Worm (Caenorhabditis elegans) whole organism, late embryonic: ENCODE measurements around the gene Y66C5A.2.

Experiments
- C38D4.7 ChIP-seq: fragments of 200-800 bp; sonication (Bioruptor generic); optimal IDR thresholded peaks from 2 replicates; lab custom pipeline; 2018; ENCODE audit warnings: mild to moderate bottlenecking, missing genetic modification characterization, moderate library complexity, missing compliant biosample characterization
- K02D7.2 ChIP-seq: sonication (generic microtip); optimal IDR thresholded peaks from 2 replicates; lab custom pipeline; 2017; ENCODE audit warnings: mild to moderate bottlenecking, missing genetic modification characterization, missing compliant biosample characterization
- T23F11.4 ChIP-seq: fragments of 200-800 bp; sonication (Bioruptor generic); optimal IDR thresholded peaks from 2 replicates; lab custom pipeline; 2018; ENCODE audit warnings: mild to moderate bottlenecking, missing genetic modification characterization, missing compliant biosample characterization
- ahr-1 ChIP-seq: sonication (generic microtip); optimal IDR thresholded peaks from 2 replicates; lab custom pipeline; 2016; ENCODE audit warnings: missing genetic modification characterization, missing compliant biosample characterization
- ceh-14 ChIP-seq: sonication (generic microtip); optimal IDR thresholded peaks from 2 replicates; lab custom pipeline; 2016; ENCODE audit warnings: missing genotype, missing genetic modification characterization, missing compliant biosample characterization
- ceh-18 ChIP-seq: sonication (generic microtip); optimal IDR thresholded peaks from 2 replicates; lab custom pipeline; 2016; ENCODE audit warnings: missing genetic modification characterization, missing compliant biosample characterization
- ceh-19 ChIP-seq: fragments of 200-800 bp; sonication (Bioruptor generic); optimal IDR thresholded peaks from 2 replicates; lab custom pipeline; 2018; ENCODE audit warnings: mild to moderate bottlenecking, missing genetic modification characterization, missing compliant biosample characterization
- ceh-24 ChIP-seq: sonication (generic microtip); optimal IDR thresholded peaks from 2 replicates; lab custom pipeline; 2016; ENCODE audit warnings: mild to moderate bottlenecking, missing genetic modification characterization, missing compliant biosample characterization
- ceh-34 ChIP-seq: sonication (generic microtip); optimal IDR thresholded peaks from 2 replicates; lab custom pipeline; 2016; ENCODE audit warnings: mild to moderate bottlenecking, missing genetic modification characterization, missing compliant biosample characterization
- ceh-9 ChIP-seq: sonication (generic microtip); optimal IDR thresholded peaks from 2 replicates; lab custom pipeline; 2016; ENCODE audit warnings: mild to moderate bottlenecking, missing genetic modification characterization, inconsistent platforms, missing compliant biosample characterization
- dve-1 ChIP-seq: sonication (generic microtip); optimal IDR thresholded peaks from 2 replicates; lab custom pipeline; 2017; ENCODE audit warnings: antibody characterized with exemption, mild to moderate bottlenecking, missing genetic modification characterization, missing compliant biosample characterization
- elt-4 ChIP-seq: sonication (generic microtip); optimal IDR thresholded peaks from 2 replicates; lab custom pipeline; 2016; ENCODE audit warnings: missing genetic modification characterization, missing compliant biosample characterization
- ets-4 ChIP-seq: sonication (generic microtip); optimal IDR thresholded peaks from 2 replicates; lab custom pipeline; 2016; ENCODE audit warnings: missing genetic modification characterization, missing compliant biosample characterization
- fkh-10 ChIP-seq: fragments of 150-350 bp; optimal IDR thresholded peaks from 2 replicates; lab custom pipeline; 2014; ENCODE audit warnings: missing biosample characterization, missing genetic modification reagents, missing genetic modification characterization
- gmeb-2 ChIP-seq: sonication (generic microtip); optimal IDR thresholded peaks from 2 replicates; lab custom pipeline; 2016; ENCODE audit warnings: missing genetic modification characterization, inconsistent platforms, missing compliant biosample characterization
- hlh-13 ChIP-seq: fragments of 200-800 bp; sonication (Bioruptor generic); optimal IDR thresholded peaks from 2 replicates; lab custom pipeline; 2018; ENCODE audit warnings: mild to moderate bottlenecking, missing genetic modification characterization, missing compliant biosample characterization
- hlh-15 ChIP-seq: sonication (generic microtip); optimal IDR thresholded peaks from 2 replicates; lab custom pipeline; 2016; ENCODE audit warnings: missing genetic modification characterization, missing compliant biosample characterization
- hlh-6 ChIP-seq: sonication (generic microtip); optimal IDR thresholded peaks from 2 replicates; lab custom pipeline; 2016; ENCODE audit warnings: missing genotype, missing genetic modification characterization, missing compliant biosample characterization
- lin-11 ChIP-seq: fragments of 200-800 bp; sonication (Bioruptor generic); optimal IDR thresholded peaks from 2 replicates; lab custom pipeline; 2018; ENCODE audit warnings: mild to moderate bottlenecking, missing genetic modification characterization, missing compliant biosample characterization
- mec-3 ChIP-seq: sonication (generic microtip); optimal IDR thresholded peaks from 2 replicates; lab custom pipeline; 2016; ENCODE audit warnings: borderline replicate concordance, missing genetic modification characterization, missing compliant biosample characterization
- nfya-1 ChIP-seq: sonication (generic microtip); optimal IDR thresholded peaks from 2 replicates; lab custom pipeline; 2017; ENCODE audit warnings: missing genetic modification characterization, mild to moderate bottlenecking, missing compliant biosample characterization, antibody characterized with exemption, moderate library complexity
- nhr-11 ChIP-seq: fragments of 150-350 bp; optimal IDR thresholded peaks from 2 replicates; lab custom pipeline; 2014; ENCODE audit warnings: missing biosample characterization, missing genetic modification characterization
- npax-4 ChIP-seq: sonication (generic microtip); optimal IDR thresholded peaks from 2 replicates; lab custom pipeline; 2016; ENCODE audit warnings: missing genetic modification characterization, missing compliant biosample characterization
- odd-2 ChIP-seq: sonication (generic microtip); optimal IDR thresholded peaks from 2 replicates; lab custom pipeline; 2017; ENCODE audit warnings: antibody characterized with exemption, mild to moderate bottlenecking, missing genetic modification characterization, missing compliant biosample characterization
- pag-3 ChIP-seq: sonication (generic microtip); optimal IDR thresholded peaks from 2 replicates; lab custom pipeline; 2016; ENCODE audit warnings: missing compliant biosample characterization, missing genetic modification characterization, borderline replicate concordance
- pat-9 ChIP-seq: fragments of 200-800 bp; sonication (Bioruptor generic); optimal IDR thresholded peaks from 2 replicates; lab custom pipeline; 2018; ENCODE audit warnings: mild to moderate bottlenecking, missing genetic modification characterization, moderate library complexity, missing compliant biosample characterization
- pha-2 ChIP-seq: sonication (generic microtip); optimal IDR thresholded peaks from 2 replicates; lab custom pipeline; 2017; ENCODE audit warnings: mild to moderate bottlenecking, missing genetic modification characterization, missing compliant biosample characterization
- pha-4 ChIP-seq: fragments of 150-350 bp; optimal IDR thresholded peaks from 2 replicates; lab custom pipeline; 2018; ENCODE audit warnings: missing biosample characterization, missing genetic modification reagents, missing genetic modification characterization
- pqm-1 ChIP-seq: sonication (generic microtip); optimal IDR thresholded peaks from 2 replicates; lab custom pipeline; 2016; ENCODE audit warnings: missing genetic modification characterization, missing compliant biosample characterization
- pros-1 ChIP-seq: fragments of 150-350 bp; optimal IDR thresholded peaks from 2 replicates; lab custom pipeline; 2014; ENCODE audit warnings: missing biosample characterization, missing genetic modification reagents, missing genetic modification characterization
- ref-2 ChIP-seq: sonication (generic microtip); optimal IDR thresholded peaks from 2 replicates; lab custom pipeline; 2016; ENCODE audit warnings: missing genetic modification characterization, missing compliant biosample characterization
- rnt-1 ChIP-seq: sonication (generic microtip); optimal IDR thresholded peaks from 2 replicates; lab custom pipeline; 2016; ENCODE audit warnings: missing genetic modification characterization, missing compliant biosample characterization
- sox-2 ChIP-seq: fragments of 200-800 bp; sonication (Bioruptor generic); IDR thresholded peaks from 2 replicates; pipeline ENCODE4 v1.3.6; 2022; ENCODE audit warnings: missing genetic modification reagents, missing genetic modification characterization, missing compliant biosample characterization
- sox-4 ChIP-seq: sonication (generic microtip); optimal IDR thresholded peaks from 2 replicates; lab custom pipeline; 2017; ENCODE audit warnings: mild to moderate bottlenecking, missing genetic modification characterization, inconsistent platforms, missing compliant biosample characterization
- syd-9 ChIP-seq: sonication (generic microtip); optimal IDR thresholded peaks from 2 replicates; lab custom pipeline; 2016; ENCODE audit warnings: mild to moderate bottlenecking, missing genetic modification characterization, moderate library complexity, missing compliant biosample characterization
- tbx-7 ChIP-seq: sonication (generic microtip); optimal IDR thresholded peaks from 2 replicates; lab custom pipeline; 2016; ENCODE audit warnings: missing genotype, missing genetic modification characterization, missing compliant biosample characterization
- ttx-3 ChIP-seq: sonication (generic microtip); optimal IDR thresholded peaks from 2 replicates; lab custom pipeline; 2016; ENCODE audit warnings: missing genetic modification reagents, missing genetic modification characterization, missing compliant biosample characterization
- unc-3 ChIP-seq, 2 experiments: fragments of 200-800 bp in 1 of 2; sonication (Bioruptor generic) in 1 of 2; sonication (generic microtip) in 1 of 2; conservative IDR thresholded peaks in 1 of 2; optimal IDR thresholded peaks in 1 of 2; 2 replicates each; pipeline versions ENCODE4 v1.3.6 to Lab custom; 2016 to 2022; ENCODE audit warnings: missing compliant biosample characterization in 2 of 2, missing genetic modification characterization in 2 of 2, missing genetic modification reagents in 1 of 2
- unc-42 ChIP-seq: sonication (generic microtip); optimal IDR thresholded peaks from 2 replicates; lab custom pipeline; 2016; ENCODE audit warnings: missing genotype, missing genetic modification characterization, missing compliant biosample characterization
- unc-55 ChIP-seq: sonication (generic microtip); optimal IDR thresholded peaks from 2 replicates; lab custom pipeline; 2017; ENCODE audit warnings: missing biosample characterization, missing genetic modification reagents, missing genetic modification characterization
- zip-5 ChIP-seq: sonication (generic microtip); optimal IDR thresholded peaks from 2 replicates; lab custom pipeline; 2016; ENCODE audit warnings: missing genetic modification characterization, missing compliant biosample characterization
- ztf-16 ChIP-seq: sonication (generic microtip); optimal IDR thresholded peaks from 2 replicates; lab custom pipeline; 2017; ENCODE audit warnings: missing genetic modification characterization, missing compliant biosample characterization

Gene Y66C5A.2

DNA sequence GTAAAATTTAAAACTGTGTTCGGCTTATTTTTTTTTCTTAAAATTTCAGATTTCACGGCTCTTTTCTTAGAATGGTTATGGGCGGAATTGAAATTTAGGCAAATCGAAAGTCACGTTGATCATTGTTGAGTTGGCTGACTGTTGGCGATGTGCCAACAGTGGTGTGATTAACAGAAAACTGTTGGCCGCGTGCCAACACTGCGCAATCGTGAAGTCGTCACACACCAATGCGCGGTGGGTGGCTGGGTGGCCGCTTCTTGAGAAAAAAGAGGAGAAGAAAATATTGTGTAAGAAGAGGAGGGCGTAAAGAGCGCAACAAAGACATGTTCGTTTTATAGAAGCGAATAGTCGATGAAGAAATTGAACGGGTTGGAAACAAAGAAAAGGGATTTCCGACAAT lies 30.6 kb downstream of the Y66C5A.2 start (continued):
- TF ChIP-seq ztf-16 (tag; lab: Kevin White, UChicago) = no peak
- TF ChIP-seq pros-1 (tag; lab: Kevin White, UChicago) = no peak
- TF ChIP-seq ceh-24 (tag; lab: Kevin White, UChicago) = no peak
- TF ChIP-seq ceh-14 (tag; lab: Kevin White, UChicago) = no peak
- no peak for TF ChIP-seq ceh-34 (tag; lab: Kevin White, UChicago)
- no peak for TF ChIP-seq C38D4.7
- TF ChIP-seq zip-5 = no peak
- TF ChIP-seq npax-4 = no peak
- TF ChIP-seq tbx-7 = no peak
- no peak for TF ChIP-seq ceh-19 (GFP tag; lab: Kevin White, UChicago)
- no peak for TF ChIP-seq syd-9 (tag; lab: Kevin White, UChicago)
- no peak for TF ChIP-seq ahr-1 (tag; lab: Kevin White, UChicago)
- no peak for TF ChIP-seq ttx-3
- no peak for TF ChIP-seq hlh-6 (tag; lab: Kevin White, UChicago)
- TF ChIP-seq unc-42 (tag; lab: Kevin White, UChicago) = peak; percentile 3
- no peak for TF ChIP-seq pha-2 (tag; lab: Kevin White, UChicago)
- TF ChIP-seq unc-3 (GFP tag; conservative IDR thresholded peaks at IDR 0.05; lab: Robert Waterston, UW) = no peak
- TF ChIP-seq unc-3 (tag; optimal IDR thresholded peaks at IDR 0.05; lab: Kevin White, UChicago) = no peak

DNA sequence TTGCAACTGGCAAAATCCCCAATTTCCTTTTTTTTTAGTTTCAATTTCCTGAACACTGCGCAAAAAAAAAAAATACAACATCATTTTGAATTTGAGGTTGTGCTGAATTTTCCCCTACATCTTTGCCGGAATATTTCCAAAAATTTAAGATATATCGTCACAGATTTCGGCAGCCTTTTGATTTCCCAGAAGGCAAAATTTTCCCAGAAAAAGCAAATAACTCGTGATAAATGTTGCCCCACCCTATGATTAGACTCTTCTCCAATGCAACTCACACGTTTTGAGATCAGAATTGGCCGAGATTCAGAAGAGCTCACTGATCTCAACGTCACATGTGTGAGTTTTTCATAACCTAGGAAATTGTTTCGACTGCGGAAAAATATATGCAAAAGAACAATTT lies 31.9 kb downstream of the Y66C5A.2 start:
- TF ChIP-seq lin-11 (tag; lab: Kevin White, UChicago) (no peak), mec-3 (tag; lab: Kevin White, UChicago) (no peak), zip-5 (no peak), npax-4 (no peak), ref-2 (tag; lab: Kevin White, UChicago) (no peak), dve-1 (tag; lab: Kevin White, UChicago) (no peak), fkh-10 (GFP tag; lab: Kevin White, UChicago) (no peak), pqm-1 (tag; lab: Kevin White, UChicago) (no peak), nfya-1 (no peak), pag-3 (tag; lab: Kevin White, UChicago) (no peak), unc-55 (GFP tag; lab: Kevin White, UChicago) (no peak), T23F11.4 (GFP tag; lab: Kevin White, UChicago) (no peak)

DNA sequence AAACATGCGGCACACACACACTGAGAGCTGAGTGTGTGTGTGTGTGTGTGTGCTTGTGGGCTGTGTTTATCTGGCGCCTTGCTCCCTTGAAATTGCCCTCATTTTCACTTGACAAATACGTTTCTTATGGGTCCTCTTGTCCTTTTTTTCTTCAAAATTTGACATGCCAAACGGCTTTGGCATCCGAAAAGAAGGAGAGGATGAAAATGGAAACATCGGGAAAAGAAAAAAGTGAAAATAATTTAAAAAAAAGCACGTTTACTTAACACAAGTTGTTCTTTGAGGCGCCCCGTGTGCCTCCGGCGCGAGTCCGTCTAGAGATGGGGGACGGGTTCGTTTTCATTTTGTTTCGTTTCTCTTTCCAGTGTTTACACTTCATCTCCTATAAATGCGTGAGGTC lies 34.6 kb downstream of the Y66C5A.2 start:
- TF ChIP-seq gmeb-2 = no peak
- TF ChIP-seq elt-4 (tag; lab: Kevin White, UChicago) = no peak
- TF ChIP-seq unc-3 (GFP tag; conservative IDR thresholded peaks at IDR 0.05; lab: Robert Waterston, UW) = no peak
- TF ChIP-seq unc-3 (tag; optimal IDR thresholded peaks at IDR 0.05; lab: Kevin White, UChicago) = no peak
- TF ChIP-seq nhr-11 (tag; lab: Kevin White, UChicago) = no peak
- TF ChIP-seq pat-9 (tag; lab: Kevin White, UChicago) = no peak
- no peak for TF ChIP-seq sox-4 (tag; lab: Kevin White, UChicago)
- no peak for TF ChIP-seq hlh-13 (GFP tag; lab: Kevin White, UChicago)
- TF ChIP-seq, all 69 proteins: peak for 0

DNA sequence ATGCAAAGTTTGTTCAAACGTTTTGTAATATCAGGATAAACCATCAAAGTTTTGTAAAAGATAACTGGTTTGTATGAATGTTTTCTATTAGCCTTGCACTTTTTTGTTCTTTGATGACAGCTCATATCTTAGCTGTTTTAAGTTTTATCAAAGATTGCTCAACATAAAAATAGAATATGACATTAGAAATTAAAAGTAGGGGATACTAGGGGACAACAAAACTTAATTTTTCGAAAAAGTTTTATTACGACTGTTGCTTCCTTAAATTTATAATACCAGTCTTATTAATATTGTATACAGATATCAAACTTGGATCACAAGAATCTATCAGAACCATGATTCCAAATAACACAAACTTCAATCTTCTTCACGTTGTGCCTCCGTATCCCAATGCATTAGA lies 35.3 kb downstream of the Y66C5A.2 start, which contains the start of gene ztf-14:
Gene ztf-14 (plus strand): TSS at position 301 of the 400 bp plus-strand sequence.
- TF ChIP-seq sox-2 = no peak
- TF ChIP-seq nfya-1 = no peak
- TF ChIP-seq T23F11.4 (GFP tag; lab: Kevin White, UChicago) = no peak
- TF ChIP-seq odd-2 (tag; lab: Kevin White, UChicago) = no peak
- TF ChIP-seq nhr-11 (tag; lab: Kevin White, UChicago) = no peak
- no peak for TF ChIP-seq ceh-18
- no peak for TF ChIP-seq pros-1 (tag; lab: Kevin White, UChicago)
- TF ChIP-seq pha-4 (tag; lab: Kevin White, UChicago) = no peak
- no peak for TF ChIP-seq ceh-9 (tag; lab: Kevin White, UChicago)
- TF ChIP-seq ceh-14 (tag; lab: Kevin White, UChicago) = no peak
- no peak for TF ChIP-seq K02D7.2 (tag; lab: Kevin White, UChicago)
- TF ChIP-seq rnt-1 = no peak
- no peak for TF ChIP-seq ets-4 (tag; lab: Kevin White, UChicago)
- TF ChIP-seq ceh-34 (tag; lab: Kevin White, UChicago) = no peak
- TF ChIP-seq syd-9 (tag; lab: Kevin White, UChicago) = no peak
- TF ChIP-seq zip-5 = no peak
- no peak for TF ChIP-seq fkh-10 (GFP tag; lab: Kevin White, UChicago)
- TF ChIP-seq hlh-15 (tag; lab: Kevin White, UChicago) = no peak
- no peak for TF ChIP-seq tbx-7
- TF ChIP-seq dve-1 (tag; lab: Kevin White, UChicago) = no peak
